Fruit fly (Drosophila melanogaster): Measurements from ENCODE around the gene RpS19a.

The RpS19a gene

DNA sequence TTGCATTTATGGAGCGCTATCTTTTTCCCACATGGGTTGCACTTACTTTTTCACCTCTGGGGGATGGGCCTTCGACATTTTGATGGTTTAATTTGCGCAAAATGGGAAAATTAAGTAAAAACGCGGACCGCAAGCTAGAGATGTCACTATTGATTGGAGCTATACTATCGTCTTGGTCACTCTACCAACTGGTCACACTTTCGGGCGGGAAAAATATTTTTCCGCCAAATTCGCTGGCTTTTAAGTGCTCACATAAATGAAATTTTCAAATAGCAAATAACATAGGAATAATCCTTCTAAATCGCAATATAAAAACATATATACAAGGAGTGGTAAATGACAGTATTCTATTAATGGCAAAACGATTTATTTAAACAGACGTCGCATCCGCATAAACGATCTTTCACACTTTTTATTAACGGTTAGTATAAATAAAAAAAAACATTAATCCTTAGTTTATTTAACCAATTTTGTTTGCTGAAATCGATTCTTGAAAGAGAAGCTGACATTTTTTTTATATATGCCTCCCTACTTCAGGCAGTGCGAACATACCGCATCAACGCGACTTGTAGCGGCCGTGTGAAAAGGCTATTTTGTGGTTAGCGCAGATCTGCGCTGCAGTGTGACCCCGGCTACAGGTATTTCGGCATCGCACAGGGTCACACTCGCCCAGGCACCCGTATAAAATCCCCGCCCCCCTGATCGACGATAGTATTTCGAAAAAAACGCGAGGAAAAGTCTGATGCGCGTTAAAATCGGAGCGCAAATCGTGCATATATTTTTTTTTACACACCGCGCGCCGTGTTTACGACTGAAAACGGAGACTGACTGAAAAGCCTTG is 2.8 kb downstream of the RpS19a start, which contains the start of the genes SNRPG and mthl1 (continued):
- TF ChIP-seq CG43689 (GFP tag; IDR thresholded peaks at IDR 0.05) = peak; percentile 83
- TF ChIP-seq CG34224 (GFP tag; IDR thresholded peaks at IDR 0.05; ENCODE audit: partially characterized antibody) = peak; percentile 65
- TF ChIP-seq CG11723 (GFP tag; optimal IDR thresholded peaks at IDR 0.05) = peak; percentile 52
- TF ChIP-seq hb (GFP tag; IDR thresholded peaks at IDR 0.05; ENCODE audit: partially characterized antibody) = no peak
- peak; percentile 74 for TF ChIP-seq inv (GFP tag; IDR thresholded peaks at IDR 0.05; ENCODE audit: partially characterized antibody)
- TF ChIP-seq CG10267 (tag; optimal IDR thresholded peaks at IDR 0.05) = peak; percentile 67
- TF ChIP-seq trem (tag; optimal IDR thresholded peaks at IDR 0.05) = no peak
- peak; percentile 89 for TF ChIP-seq dati (GFP tag; IDR thresholded peaks at IDR 0.05)
- peak; percentile 68 for TF ChIP-seq CG10654 (GFP tag; optimal IDR thresholded peaks at IDR 0.05)
- TF ChIP-seq pfk (GFP tag; optimal IDR thresholded peaks at IDR 0.05) = peak; percentile 45
- TF ChIP-seq Hand (GFP tag; optimal IDR thresholded peaks at IDR 0.05) = no peak
- peak; percentile 83 for TF ChIP-seq sens (GFP tag)
- TF ChIP-seq CG11456 (GFP tag; IDR thresholded peaks at IDR 0.05) = peak; percentile 94
- peak; percentile 86 for TF ChIP-seq Lhr (GFP tag; optimal IDR thresholded peaks at IDR 0.05)
- TF ChIP-seq NC2α (GFP tag; optimal IDR thresholded peaks at IDR 0.05) = peak; percentile 52
- TF ChIP-seq phol (tag; optimal IDR thresholded peaks at IDR 0.05) = peak; percentile 84
- peak; percentile 74 for TF ChIP-seq NC2β (GFP tag; optimal IDR thresholded peaks at IDR 0.05)
- TF ChIP-seq Vsx1 (GFP tag; optimal IDR thresholded peaks at IDR 0.05) = no peak
- peak; percentile 88 for TF ChIP-seq CG17328 (GFP tag; IDR thresholded peaks at IDR 0.05)
- TF ChIP-seq Hr78 (GFP tag; optimal IDR thresholded peaks at IDR 0.05) = no peak
- peak; percentile 45 for TF ChIP-seq Hr3 (GFP tag; optimal IDR thresholded peaks at IDR 0.05)
- TF ChIP-seq Awh (GFP tag; IDR thresholded peaks at IDR 0.05) = peak; percentile 90
- peak; percentile 73 for TF ChIP-seq Antp (GFP tag; optimal IDR thresholded peaks at IDR 0.05)
- TF ChIP-seq CG11504 (tag; optimal IDR thresholded peaks at IDR 0.05) = peak; percentile 74
- TF ChIP-seq B-H1 (GFP tag; IDR thresholded peaks at IDR 0.05) = peak; percentile 88
- TF ChIP-seq CG7839 (tag; optimal IDR thresholded peaks at IDR 0.05) = peak; percentile 85
- peak; percentile 94 for TF ChIP-seq E2f1 (GFP tag; IDR thresholded peaks at IDR 0.05)
- peak; percentile 81 for TF ChIP-seq pho (GFP tag; optimal IDR thresholded peaks at IDR 0.05)
- peak; percentile 76 for TF ChIP-seq CG13624 (GFP tag; optimal IDR thresholded peaks at IDR 0.05)
- peak; percentile 89 for TF ChIP-seq HLH3B (GFP tag; IDR thresholded peaks at IDR 0.05)
- peak; percentile 86 for TF ChIP-seq CG30403 (GFP tag; optimal IDR thresholded peaks at IDR 0.05)
- TF ChIP-seq CG6813 (GFP tag; optimal IDR thresholded peaks at IDR 0.05) = no peak
- no peak for TF ChIP-seq lbe (GFP tag; optimal IDR thresholded peaks at IDR 0.05)
- peak; percentile 43 for TF ChIP-seq Myb (GFP tag; optimal IDR thresholded peaks at IDR 0.05)
- peak; percentile 70 for TF ChIP-seq Opbp (GFP tag; IDR thresholded peaks at IDR 0.05; ENCODE audit: partially characterized antibody)
- peak; percentile 85 for TF ChIP-seq pzg (GFP tag; optimal IDR thresholded peaks at IDR 0.05)
- TF ChIP-seq Asciz (GFP tag; optimal IDR thresholded peaks at IDR 0.05) = no peak
- TF ChIP-seq CG2199 (GFP tag; IDR thresholded peaks at IDR 0.05) = peak; percentile 72; the same call in 1 of the 3 replicates
- peak; percentile 70 for TF ChIP-seq emc (GFP tag; optimal IDR thresholded peaks at IDR 0.05)
- TF ChIP-seq CG12236 (GFP tag; optimal IDR thresholded peaks at IDR 0.05) = no peak
- TF ChIP-seq Dfd (GFP tag; optimal IDR thresholded peaks at IDR 0.05) = peak in 1 of 2 experiments; percentile 65
- peak; percentile 85; the same call in 2 of the 3 replicates for TF ChIP-seq CG11560 (tag; IDR thresholded peaks at IDR 0.05)
- TF ChIP-seq CTCF (GFP tag; optimal IDR thresholded peaks at IDR 0.05) = no peak
- no peak for TF ChIP-seq CG7745 (tag; optimal IDR thresholded peaks at IDR 0.05)
- no peak for TF ChIP-seq BtbVII (GFP tag; optimal IDR thresholded peaks at IDR 0.05)
- peak; percentile 54 for TF ChIP-seq CG33213 (GFP tag; optimal IDR thresholded peaks at IDR 0.05)
- peak; percentile 79 for TF ChIP-seq CG11695 (GFP tag; IDR thresholded peaks at IDR 0.05)
- peak in 1 of 2 experiments; percentile 45 for TF ChIP-seq Eip74EF (GFP tag; optimal IDR thresholded peaks at IDR 0.05)
- TF ChIP-seq cg (GFP tag; optimal IDR thresholded peaks at IDR 0.05) = no peak
